Fruit fly (Drosophila melanogaster) whole organism, embryonic: Measurements from ENCODE around the gene crq.

Experiments
- Atf6 ChIP-seq: fragments of 200-800 bp; sonication (Bioruptor generic); IDR thresholded peaks from 2 replicates; pipeline ENCODE4 v1.3.6; 2022; ENCODE audit warnings: missing biosample characterization, missing genetic modification characterization
- B-H1 ChIP-seq: fragments of 200-800 bp; sonication (Bioruptor generic); IDR thresholded peaks from 3 replicates; pipeline ENCODE4 v1.3.6; 2022; ENCODE audit warnings: missing biosample characterization, missing genetic modification characterization
- CG10654 ChIP-seq: fragments of 200-800 bp; sonication (Bioruptor generic); optimal IDR thresholded peaks from 2 replicates; lab custom pipeline; 2016; ENCODE audit warnings: missing biosample characterization, missing genetic modification characterization
- CG10979 ChIP-seq: fragments of 200-800 bp; sonication (Bioruptor generic); optimal IDR thresholded peaks from 2 replicates; lab custom pipeline; 2018; ENCODE audit warnings: missing biosample characterization, mild to moderate bottlenecking, missing genetic modification characterization, moderate library complexity
- CG12744 ChIP-seq: fragments of 200-800 bp; sonication (Bioruptor generic); optimal IDR thresholded peaks from 2 replicates; lab custom pipeline; 2016; ENCODE audit warnings: missing biosample characterization, missing genetic modification characterization
- CG13424 ChIP-seq: fragments of 200-800 bp; sonication (Bioruptor generic); optimal IDR thresholded peaks from 2 replicates; lab custom pipeline; 2019; ENCODE audit warnings: missing biosample characterization, mild to moderate bottlenecking, missing genetic modification characterization, moderate library complexity
- CG13894 ChIP-seq: fragments of 200-800 bp; sonication (Bioruptor generic); optimal IDR thresholded peaks from 3 replicates; lab custom pipeline; 2018; ENCODE audit warnings: missing biosample characterization, mild to moderate bottlenecking, missing genetic modification characterization, moderate library complexity
- CG15073 ChIP-seq: fragments of 200-800 bp; sonication (Bioruptor generic); optimal IDR thresholded peaks from 2 replicates; lab custom pipeline; 2016; ENCODE audit warnings: missing biosample characterization, missing genetic modification characterization
- CG15601 ChIP-seq: fragments of 200-800 bp; sonication (Bioruptor generic); optimal IDR thresholded peaks from 3 replicates; lab custom pipeline; 2019; ENCODE audit warnings: missing biosample characterization, mild to moderate bottlenecking, missing genetic modification characterization, moderate library complexity
- CG1792 ChIP-seq: fragments of 200-800 bp; sonication (Bioruptor generic); optimal IDR thresholded peaks from 2 replicates; lab custom pipeline; 2016; ENCODE audit warnings: missing biosample characterization, missing genetic modification characterization
- CG30403 ChIP-seq: fragments of 200-800 bp; sonication (Bioruptor generic); optimal IDR thresholded peaks from 3 replicates; lab custom pipeline; 2016; ENCODE audit warnings: missing biosample characterization, missing genetic modification characterization
- CG30431 ChIP-seq: fragments of 200-800 bp; sonication (Bioruptor generic); optimal IDR thresholded peaks from 2 replicates; lab custom pipeline; 2017; ENCODE audit warnings: missing biosample characterization, missing genetic modification characterization
- CG3281 ChIP-seq: fragments of 200-800 bp; sonication (Bioruptor generic); optimal IDR thresholded peaks from 3 replicates; lab custom pipeline; 2017; ENCODE audit warnings: missing biosample characterization, mild to moderate bottlenecking, missing genetic modification characterization
- CG3407 ChIP-seq: fragments of 200-800 bp; sonication (Bioruptor generic); optimal IDR thresholded peaks from 2 replicates; lab custom pipeline; 2018; ENCODE audit warnings: missing biosample characterization, mild to moderate bottlenecking, missing genetic modification characterization
- CG4854 ChIP-seq: fragments of 200-800 bp; sonication (Bioruptor generic); optimal IDR thresholded peaks from 2 replicates; lab custom pipeline; 2016; ENCODE audit warnings: missing biosample characterization, missing genetic modification characterization, inconsistent platforms
- CG6272 ChIP-seq: fragments of 200-800 bp; sonication (Bioruptor generic); IDR thresholded peaks from 2 replicates; pipeline ENCODE4 v1.3.6; 2022; ENCODE audit warnings: missing biosample characterization, missing genetic modification characterization
- CG6683 ChIP-seq: fragments of 200-800 bp; sonication (Bioruptor generic); optimal IDR thresholded peaks from 2 replicates; lab custom pipeline; 2017; ENCODE audit warnings: missing biosample characterization, mild to moderate bottlenecking, missing genetic modification characterization, missing genetic modification reagents
- CG8388 ChIP-seq: fragments of 200-800 bp; sonication (Bioruptor generic); optimal IDR thresholded peaks from 2 replicates; lab custom pipeline; 2019; ENCODE audit warnings: missing biosample characterization, mild to moderate bottlenecking, missing genetic modification characterization, moderate library complexity
- D ChIP-seq, 2 experiments: fragments of 200-800 bp in 1 of 2; fragments of >200 bp in 1 of 2; sonication (Bioruptor generic) in 1 of 2; optimal IDR thresholded peaks; 2 replicates in 1 of 2; 3 replicates in 1 of 2; lab custom pipeline; 2017; ENCODE audit warnings: mild to moderate bottlenecking in 1 of 2, missing biosample characterization in 1 of 2, missing genetic modification characterization in 1 of 2, missing genetic modification reagents in 1 of 2
- D19A ChIP-seq: fragments of 200-800 bp; optimal IDR thresholded peaks from 3 replicates; lab custom pipeline; 2019; ENCODE audit warnings: missing biosample characterization, mild to moderate bottlenecking, missing genetic modification characterization, moderate library complexity
- ERR ChIP-seq: fragments of 200-800 bp; sonication (Bioruptor generic); optimal IDR thresholded peaks from 2 replicates; lab custom pipeline; 2016; ENCODE audit warnings: missing biosample characterization, missing genetic modification characterization
- Ets65A ChIP-seq: fragments of 200-800 bp; sonication (Bioruptor generic); peaks from one replicate; lab custom pipeline; 2016; ENCODE audit warnings: missing biosample characterization, missing genetic modification characterization
- Hr3 ChIP-seq: fragments of 200-800 bp; sonication (Bioruptor generic); optimal IDR thresholded peaks from 3 replicates; lab custom pipeline; 2016; ENCODE audit warnings: missing biosample characterization, missing genetic modification characterization
- Hr51 ChIP-seq, 2 experiments: fragments of 200-800 bp; sonication (Bioruptor generic); optimal IDR thresholded peaks; 2 replicates in 1 of 2; 3 replicates in 1 of 2; lab custom pipeline; 2016 to 2018; ENCODE audit warnings: missing biosample characterization in 2 of 2, missing genetic modification characterization in 2 of 2, mild to moderate bottlenecking in 1 of 2, moderate library complexity in 1 of 2
- Max ChIP-seq: fragments of 200-800 bp; sonication (Bioruptor generic); optimal IDR thresholded peaks from 2 replicates; lab custom pipeline; 2016; ENCODE audit warnings: missing biosample characterization, mild to moderate bottlenecking, missing genetic modification characterization
- Meics ChIP-seq: fragments of 200-800 bp; sonication (Bioruptor generic); optimal IDR thresholded peaks from 2 replicates; lab custom pipeline; 2017; ENCODE audit warnings: missing biosample characterization, mild to moderate bottlenecking, missing genetic modification characterization
- NK7.1 ChIP-seq: fragments of 200-800 bp; sonication (Bioruptor generic); optimal IDR thresholded peaks from 3 replicates; lab custom pipeline; 2016; ENCODE audit warnings: missing biosample characterization, missing genetic modification characterization
- Six4 ChIP-seq: fragments of 200-800 bp; sonication (Bioruptor generic); optimal IDR thresholded peaks from 2 replicates; lab custom pipeline; 2016; ENCODE audit warnings: missing biosample characterization, missing genetic modification characterization
- Sry-δ ChIP-seq: fragments of 200-800 bp; sonication (Bioruptor generic); optimal IDR thresholded peaks from 2 replicates; lab custom pipeline; 2016; ENCODE audit warnings: missing biosample characterization, missing genetic modification characterization
- YL-1 ChIP-seq: fragments of 200-800 bp; sonication (Bioruptor generic); optimal IDR thresholded peaks from 3 replicates; lab custom pipeline; 2017; ENCODE audit warnings: missing biosample characterization, mild to moderate bottlenecking, missing genetic modification characterization
- ash1 ChIP-seq: fragments of 200-800 bp; sonication (Bioruptor generic); optimal IDR thresholded peaks from 2 replicates; lab custom pipeline; 2018; ENCODE audit warnings: missing biosample characterization, mild to moderate bottlenecking, missing genetic modification characterization
- az2 ChIP-seq: fragments of 200-800 bp; sonication (Bioruptor generic); optimal IDR thresholded peaks from 3 replicates; lab custom pipeline; 2016; ENCODE audit warnings: missing biosample characterization, missing genetic modification characterization
- bab2 ChIP-seq: fragments of 200-800 bp; sonication (Bioruptor generic); optimal IDR thresholded peaks from 2 replicates; lab custom pipeline; 2016; ENCODE audit warnings: missing biosample characterization, missing genetic modification characterization
- ci ChIP-seq: fragments of 200-800 bp; sonication (Bioruptor generic); IDR thresholded peaks from 3 replicates; pipeline ENCODE4 v1.3.6; 2022; ENCODE audit warnings: missing biosample characterization, missing genetic modification characterization
- dm ChIP-seq: fragments of 200-800 bp; sonication (Bioruptor generic); optimal IDR thresholded peaks from 3 replicates; lab custom pipeline; 2016; ENCODE audit warnings: missing biosample characterization, missing genetic modification characterization
- dysf ChIP-seq: fragments of 200-800 bp; sonication (Bioruptor generic); IDR thresholded peaks from 3 replicates; pipeline ENCODE4 v1.3.6; 2022; ENCODE audit warnings: missing biosample characterization, missing genetic modification characterization
- fu2 ChIP-seq: fragments of 200-800 bp; sonication (Bioruptor generic); optimal IDR thresholded peaks from 2 replicates; lab custom pipeline; 2016; ENCODE audit warnings: missing biosample characterization, missing genetic modification characterization
- hkb ChIP-seq, 2 experiments: fragments of 200-800 bp in 1 of 2; fragments of >200 bp in 1 of 2; sonication (Bioruptor generic) in 1 of 2; IDR thresholded peaks in 1 of 2; optimal IDR thresholded peaks in 1 of 2; 2 replicates each; pipeline versions ENCODE4 v1.3.6 to Lab custom; 2017 to 2022; ENCODE audit warnings: missing biosample characterization in 1 of 2, missing genetic modification characterization in 1 of 2
- jing ChIP-seq: fragments of 200-800 bp; sonication (Bioruptor generic); optimal IDR thresholded peaks from 2 replicates; lab custom pipeline; 2018; ENCODE audit warnings: missing biosample characterization, mild to moderate bottlenecking, missing genetic modification characterization
- kay ChIP-seq: fragments of 200-800 bp; sonication (Bioruptor generic); optimal IDR thresholded peaks from 2 replicates; lab custom pipeline; 2016; ENCODE audit warnings: missing biosample characterization, missing genetic modification characterization
- luna ChIP-seq: fragments of 200-800 bp; sonication (Bioruptor generic); optimal IDR thresholded peaks from 2 replicates; lab custom pipeline; 2016; ENCODE audit warnings: missing biosample characterization, missing genetic modification characterization
- mam ChIP-seq: fragments of 200-800 bp; sonication (Bioruptor generic); optimal IDR thresholded peaks from 3 replicates; lab custom pipeline; 2016; ENCODE audit warnings: missing biosample characterization, missing genetic modification characterization
- pb ChIP-seq: fragments of 200-800 bp; sonication (Bioruptor generic); optimal IDR thresholded peaks from 3 replicates; lab custom pipeline; 2016; ENCODE audit warnings: missing biosample characterization, missing genetic modification characterization
- pho ChIP-seq: fragments of 200-800 bp; sonication (Bioruptor generic); optimal IDR thresholded peaks from 2 replicates; lab custom pipeline; 2016; ENCODE audit warnings: missing biosample characterization, missing genetic modification characterization
- run ChIP-seq: fragments of 200-800 bp; sonication (Bioruptor generic); optimal IDR thresholded peaks from 3 replicates; lab custom pipeline; 2018; ENCODE audit warnings: missing biosample characterization, mild to moderate bottlenecking, missing genetic modification characterization
- sima ChIP-seq: fragments of 200-800 bp; sonication (Bioruptor generic); optimal IDR thresholded peaks from 2 replicates; lab custom pipeline; 2016; ENCODE audit warnings: missing biosample characterization, missing genetic modification characterization
- tio ChIP-seq: fragments of 200-800 bp; sonication (Bioruptor generic); optimal IDR thresholded peaks from 2 replicates; lab custom pipeline; 2017; ENCODE audit warnings: missing biosample characterization, missing genetic modification characterization, inconsistent platforms
- unpg ChIP-seq: fragments of 200-800 bp; sonication (Bioruptor generic); optimal IDR thresholded peaks from 3 replicates; lab custom pipeline; 2018; ENCODE audit warnings: missing biosample characterization, mild to moderate bottlenecking, missing genetic modification characterization, moderate library complexity
- zen ChIP-seq: fragments of 200-800 bp; sonication (Bioruptor generic); optimal IDR thresholded peaks from 3 replicates; lab custom pipeline; 2018; ENCODE audit warnings: missing biosample characterization, mild to moderate bottlenecking, missing genetic modification characterization, moderate library complexity

The crq gene

DNA sequence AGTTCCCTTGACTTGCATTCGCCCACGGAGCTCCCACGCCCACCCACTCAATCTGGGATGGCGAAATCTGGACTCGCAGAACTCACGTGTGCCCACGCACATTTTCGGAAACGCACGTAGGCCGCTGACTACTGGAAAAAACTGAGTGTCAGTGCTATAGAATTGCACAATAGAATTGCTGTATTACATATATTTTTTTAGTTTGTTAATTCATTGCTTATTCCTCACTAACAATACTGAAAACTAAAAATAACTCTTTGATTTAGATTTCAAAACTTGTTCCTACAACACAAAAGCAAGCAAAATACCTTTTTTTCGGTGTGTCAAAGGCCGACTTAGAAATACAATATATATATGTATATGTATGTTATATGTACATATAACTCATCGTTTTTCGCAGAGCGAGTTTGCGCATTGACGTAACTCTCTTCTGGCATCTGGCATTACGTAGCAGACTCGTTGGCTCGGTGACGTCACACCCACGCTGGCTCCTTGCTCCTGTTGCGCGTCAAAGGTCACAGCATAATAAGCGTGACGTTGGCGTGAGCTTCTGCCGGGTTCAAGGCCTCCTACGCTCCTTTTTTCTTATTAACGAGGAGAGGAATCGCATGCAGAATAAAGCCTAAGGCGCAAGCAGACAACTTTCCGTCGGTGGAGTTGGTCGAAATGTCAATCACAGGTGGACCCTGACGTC is 29.1 kb upstream of the crq start (continued):
- TF ChIP-seq pb (GFP tag; lab: Kevin White, UChicago): peak; percentile 47
- TF ChIP-seq Meics (GFP tag; lab: Kevin White, UChicago): peak; percentile 93
- peak; percentile 44 for TF ChIP-seq sima (GFP tag; lab: Kevin White, UChicago)
- peak; percentile 67 for TF ChIP-seq CG12744 (GFP tag; lab: Kevin White, UChicago)
- TF ChIP-seq CG3281 (GFP tag; lab: Kevin White, UChicago): peak; percentile 92
- TF ChIP-seq ERR (GFP tag; lab: Kevin White, UChicago): peak; percentile 47
- TF ChIP-seq B-H1 (GFP tag; lab: Robert Waterston, UW): no peak
- peak; percentile 44 for TF ChIP-seq NK7.1 (GFP tag; lab: Kevin White, UChicago)
- no peak for TF ChIP-seq ci (GFP tag; lab: Robert Waterston, UW)
- peak; percentile 82 for TF ChIP-seq CG6272 (GFP tag; lab: Robert Waterston, UW)
- peak; percentile 72 for TF ChIP-seq bab2
- TF ChIP-seq Sry-δ (GFP tag; lab: Kevin White, UChicago): peak; percentile 9
- TF ChIP-seq ash1: peak; percentile 35
- TF ChIP-seq CG15601 (tag; lab: Kevin White, UChicago): peak; percentile 20
- peak; percentile 20 for TF ChIP-seq zen
- TF ChIP-seq dysf (GFP tag; lab: Robert Waterston, UW): no peak
- TF ChIP-seq CG4854 (GFP tag; lab: Kevin White, UChicago): peak; percentile 64
- peak; percentile 44 for TF ChIP-seq dm (GFP tag; lab: Kevin White, UChicago)
- TF ChIP-seq az2: peak; percentile 66
- TF ChIP-seq CG10979 (tag; lab: Kevin White, UChicago): peak; percentile 44
- peak; percentile 37 for TF ChIP-seq CG1792 (GFP tag; lab: Kevin White, UChicago)
- peak; percentile 58 for TF ChIP-seq YL-1
- TF ChIP-seq kay: peak; percentile 65
- TF ChIP-seq Ets65A (GFP tag; lab: Kevin White, UChicago): peak; percentile 93
- peak; percentile 23 for TF ChIP-seq luna
- TF ChIP-seq hkb (optimal IDR thresholded peaks at IDR 0.05; lab: Kevin White, UChicago): no peak
- TF ChIP-seq hkb (GFP tag; IDR thresholded peaks at IDR 0.05; lab: Robert Waterston, UW): no peak
- TF ChIP-seq CG30431 (GFP tag; lab: Kevin White, UChicago): peak; percentile 23
- peak; percentile 85 for TF ChIP-seq CG13424 (tag; lab: Kevin White, UChicago)
- TF ChIP-seq tio (GFP tag; lab: Kevin White, UChicago): peak; percentile 45
- TF ChIP-seq CG15073 (GFP tag; lab: Kevin White, UChicago): no peak
- TF ChIP-seq CG8388 (GFP tag; lab: Kevin White, UChicago): peak; percentile 70
- TF ChIP-seq Hr51 (GFP tag; optimal IDR thresholded peaks at IDR 0.05; lab: Kevin White, UChicago): peak; percentile 76 to 90
- peak; percentile 65 for TF ChIP-seq Hr3
- TF ChIP-seq D19A (tag; lab: Kevin White, UChicago): peak; percentile 58
- TF ChIP-seq unpg: peak; percentile 84
- peak; percentile 59 for TF ChIP-seq Max (GFP tag; lab: Kevin White, UChicago)
- TF ChIP-seq CG3407: peak; percentile 40
- peak; percentile 71 for TF ChIP-seq CG10654 (GFP tag; lab: Kevin White, UChicago)
- TF ChIP-seq run (tag; lab: Kevin White, UChicago): no peak
- peak; percentile 66 for TF ChIP-seq mam (GFP tag; lab: Kevin White, UChicago)
- peak; percentile 77 for TF ChIP-seq CG6683 (GFP tag; lab: Kevin White, UChicago)
- TF ChIP-seq D (optimal IDR thresholded peaks at IDR 0.05; lab: Kevin White, UChicago): no peak
- peak; percentile 35 for TF ChIP-seq D (GFP tag; optimal IDR thresholded peaks at IDR 0.05; lab: Kevin White, UChicago)
- TF ChIP-seq jing: peak; percentile 6
- peak; percentile 84 for TF ChIP-seq CG30403 (GFP tag; lab: Kevin White, UChicago)
- no peak for TF ChIP-seq Atf6 (GFP tag; lab: Robert Waterston, UW)
- peak; percentile 76 for TF ChIP-seq pho
- TF ChIP-seq fu2 (GFP tag; lab: Kevin White, UChicago): peak; percentile 68
- peak; percentile 24 for TF ChIP-seq Six4 (GFP tag; lab: Kevin White, UChicago)
- peak; percentile 90 for TF ChIP-seq CG13894
